Worm (Caenorhabditis elegans) whole organism, midembryonic: ENCODE data around the gene srw-89.

Experiments
- flt-1 ChIP-seq: fragments of 200-800 bp; sonication (Bioruptor generic); IDR thresholded peaks from 2 replicates; pipeline ENCODE4 v1.3.6; 2022; ENCODE audit warnings: missing genetic modification characterization, missing compliant biosample characterization
- klf-2 ChIP-seq: fragments of 200-800 bp; sonication (Bioruptor generic); conservative IDR thresholded peaks from 2 replicates; pipeline ENCODE4 v1.3.6; 2022; ENCODE audit warnings: missing genetic modification reagents, missing genetic modification characterization, missing compliant biosample characterization
- med-1 ChIP-seq: sonication (generic microtip); optimal IDR thresholded peaks from 2 replicates; lab custom pipeline; 2017; ENCODE audit warnings: missing genetic modification characterization, mild to moderate bottlenecking, missing compliant biosample characterization, antibody characterized with exemption, missing genetic modification reagents; ENCODE audit not compliant: insufficient read depth
- ref-1 ChIP-seq: fragments of 200-800 bp; sonication (Bioruptor generic); conservative IDR thresholded peaks from 2 replicates; pipeline ENCODE4 v1.3.6; 2022; ENCODE audit warnings: missing genetic modification reagents, missing genetic modification characterization, missing compliant biosample characterization
- tab-1 ChIP-seq: fragments of 200-800 bp; sonication (Bioruptor generic); IDR thresholded peaks from 2 replicates; pipeline ENCODE4 v1.3.6; 2022; ENCODE audit warnings: missing genetic modification characterization, missing compliant biosample characterization
- ztf-23 ChIP-seq: fragments of 200-800 bp; sonication (Bioruptor generic); IDR thresholded peaks from 2 replicates; pipeline ENCODE4 v1.3.6; 2022; ENCODE audit warnings: missing genetic modification reagents, missing genetic modification characterization, missing compliant biosample characterization
- ztf-29 ChIP-seq: fragments of 200-800 bp; sonication (Bioruptor generic); IDR thresholded peaks from 2 replicates; pipeline ENCODE4 v1.3.6; 2022; ENCODE audit warnings: missing genetic modification reagents, missing genetic modification characterization, missing compliant biosample characterization

DNA sequence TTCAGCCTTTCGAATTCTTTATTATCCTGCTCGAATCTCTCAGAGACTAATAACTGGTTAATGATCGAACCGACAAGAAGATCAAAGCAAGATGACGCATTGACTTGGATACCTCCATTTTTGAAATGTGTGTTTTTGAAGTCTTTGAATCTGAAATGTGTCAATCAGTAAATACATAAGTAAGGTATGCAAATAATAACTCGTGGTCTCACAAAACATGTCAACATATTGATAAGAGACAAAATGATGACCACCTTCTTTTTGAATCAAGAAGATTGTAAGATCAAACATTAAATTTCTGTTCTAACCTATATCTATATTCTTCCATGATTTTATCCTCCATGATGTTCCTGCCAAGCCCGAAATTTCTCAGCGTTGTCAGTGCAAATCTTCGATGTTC lies 47.2 kb upstream of the srw-89 start:
- no peak for TF ChIP-seq ztf-29 (GFP tag; lab: Robert Waterston, UW)
- no peak for TF ChIP-seq klf-2 (GFP tag; lab: Robert Waterston, UW)
- no peak for TF ChIP-seq tab-1 (GFP tag; lab: Robert Waterston, UW)
- TF ChIP-seq ztf-23 (GFP tag; lab: Robert Waterston, UW) = no peak
- TF ChIP-seq flt-1 (GFP tag; lab: Robert Waterston, UW) = no peak
- no peak for TF ChIP-seq ref-1
- no peak for TF ChIP-seq med-1 (GFP tag; lab: Kevin White, UChicago)
